Worm (Caenorhabditis elegans): ENCODE data around the gene ins-11.

DNA sequence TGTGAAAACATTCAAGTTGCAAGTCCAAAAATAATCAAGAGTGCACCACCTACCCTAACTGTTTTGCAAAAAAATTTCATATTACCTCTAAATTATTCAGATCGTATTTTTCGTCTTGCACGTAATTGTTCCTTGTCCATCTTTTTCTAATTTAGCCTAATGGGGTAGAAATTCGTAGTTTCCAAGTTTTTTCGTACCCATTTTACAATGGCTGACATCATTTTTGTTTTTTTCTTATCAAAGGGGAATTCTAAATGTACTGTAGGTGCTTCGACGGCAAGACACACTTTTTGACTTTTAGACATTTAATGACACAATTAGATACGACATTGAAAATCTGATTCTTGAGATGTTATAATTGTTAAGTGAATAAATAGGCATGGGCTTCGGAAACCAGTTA is 47.9 kb downstream of the ins-11 start:
- TF ChIP-seq fkh-10 (GFP tag; optimal IDR thresholded peaks at IDR 0.05) (no peak), jun-1 (tag; optimal IDR thresholded peaks at IDR 0.05) (no peak), mef-2 (tag; optimal IDR thresholded peaks at IDR 0.05) (no peak), ceh-82 (tag; optimal IDR thresholded peaks at IDR 0.05) (no peak), fos-1 (tag; optimal IDR thresholded peaks at IDR 0.05) (no peak), ama-1 (optimal IDR thresholded peaks at IDR 0.05) (no peak), nhr-237 (tag; optimal IDR thresholded peaks at IDR 0.05) (no peak), mdl-1 (tag; optimal IDR thresholded peaks at IDR 0.05) (no peak), lin-13 (GFP tag; optimal IDR thresholded peaks at IDR 0.05) (no peak), ztf-11 (tag; optimal IDR thresholded peaks at IDR 0.05) (no peak), unc-130 (tag; optimal IDR thresholded peaks at IDR 0.05) (no peak)

Measured in whole organism, L1 larva.